Fruit fly (Drosophila melanogaster) whole organism, wandering third instar larva: ENCODE measurements around the gene Fnta.

Source experiments
- Hnf4 ChIP-seq: fragments of 200-800 bp; sonication (Bioruptor generic); optimal IDR thresholded peaks from 2 replicates; lab custom pipeline; 2016; ENCODE audit warnings: missing biosample characterization, mild to moderate bottlenecking, missing genetic modification characterization
- Mio ChIP-seq: sonication (Bioruptor generic); optimal IDR thresholded peaks from 2 replicates; lab custom pipeline; 2016; ENCODE audit warnings: missing biosample characterization, missing genetic modification characterization
- Myc ChIP-seq: fragments of >200 bp; optimal IDR thresholded peaks from 2 replicates; lab custom pipeline; 2017
- OdsH ChIP-seq: fragments of 200-800 bp; sonication (Bioruptor generic); optimal IDR thresholded peaks from 2 replicates; lab custom pipeline; 2016; ENCODE audit warnings: missing biosample characterization, mild to moderate bottlenecking, missing genetic modification characterization
- br ChIP-seq: fragments of 200-800 bp; sonication (Bioruptor generic); optimal IDR thresholded peaks from 2 replicates; lab custom pipeline; 2016; ENCODE audit warnings: missing biosample characterization, missing genetic modification characterization
- brk ChIP-seq: fragments of 200-800 bp; sonication (Bioruptor generic); optimal IDR thresholded peaks from 2 replicates; lab custom pipeline; 2016; ENCODE audit warnings: missing biosample characterization, mild to moderate bottlenecking, missing genetic modification characterization
- pan ChIP-seq: fragments of >200 bp; optimal IDR thresholded peaks from 2 replicates; lab custom pipeline; 2017

DNA sequence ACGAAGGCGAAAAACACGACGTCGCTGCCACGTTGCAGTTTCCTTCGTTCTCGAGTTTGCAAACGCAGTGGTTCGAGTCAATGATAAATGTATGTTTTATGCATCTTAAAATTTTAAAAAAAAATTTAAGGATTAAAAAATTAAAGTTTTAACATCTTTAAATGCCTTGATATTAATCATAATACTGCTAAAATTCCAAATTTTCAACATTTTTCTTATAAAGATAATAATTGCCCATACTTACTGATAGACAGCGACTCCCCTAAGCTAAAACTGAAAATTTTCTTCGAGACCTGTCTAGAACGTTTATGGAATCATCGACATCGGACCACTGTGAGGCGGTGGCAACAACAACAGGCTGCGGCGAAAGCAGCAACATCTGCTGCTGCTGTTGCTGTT is 9.2 kb downstream of the Fnta start:
- TF ChIP-seq br, result peak; percentile 45
- TF ChIP-seq OdsH (GFP tag; lab: Kevin White, UChicago), result no peak
- TF ChIP-seq Myc (lab: Kevin White, UChicago), result no peak
- no peak for TF ChIP-seq brk (GFP tag; lab: Kevin White, UChicago)
- TF ChIP-seq pan (lab: Kevin White, UChicago), result no peak
- no peak for TF ChIP-seq Mio
- peak; percentile 10 for TF ChIP-seq Hnf4 (GFP tag; lab: Kevin White, UChicago)
